Fruit fly (Drosophila melanogaster) whole organism, pupa: ENCODE data around the gene Bro.

Experiments used
- CG10348 ChIP-seq: fragments of 200-800 bp; sonication (Bioruptor generic); IDR thresholded peaks from 2 replicates; pipeline ENCODE4 v1.3.6; 2022; ENCODE audit warnings: missing biosample characterization, missing genetic modification characterization
- CG12605 ChIP-seq: fragments of 200-800 bp; sonication (Bioruptor generic); IDR thresholded peaks from 2 replicates; pipeline ENCODE4 v1.3.6; 2022; ENCODE audit warnings: missing biosample characterization, missing genetic modification characterization
- CG13204 ChIP-seq: fragments of 200-800 bp; sonication (Bioruptor generic); optimal IDR thresholded peaks from 2 replicates; lab custom pipeline; 2018; ENCODE audit warnings: missing biosample characterization, mild to moderate bottlenecking, missing genetic modification characterization, moderate library complexity
- CG14655 ChIP-seq: fragments of 200-800 bp; sonication (Bioruptor generic); optimal IDR thresholded peaks from 3 replicates; lab custom pipeline; 2017; ENCODE audit warnings: mild to moderate bottlenecking, missing biosample characterization, missing genetic modification reagents, missing genetic modification characterization
- CG15710 ChIP-seq: fragments of 200-800 bp; sonication (Bioruptor generic); optimal IDR thresholded peaks from 2 replicates; lab custom pipeline; 2018; ENCODE audit warnings: missing biosample characterization, mild to moderate bottlenecking, missing genetic modification characterization, moderate library complexity
- CG17806 ChIP-seq: fragments of 200-800 bp; sonication (Bioruptor generic); optimal IDR thresholded peaks from 2 replicates; lab custom pipeline; 2018; ENCODE audit warnings: missing biosample characterization, mild to moderate bottlenecking, missing genetic modification characterization, moderate library complexity
- CG32121 ChIP-seq: fragments of 200-800 bp; sonication (Bioruptor generic); IDR thresholded peaks from 2 replicates; pipeline ENCODE4 v1.3.6; 2022; ENCODE audit warnings: missing biosample characterization, missing genetic modification characterization
- CG34367 ChIP-seq: fragments of 200-800 bp; sonication (Bioruptor generic); optimal IDR thresholded peaks from 2 replicates; lab custom pipeline; 2018; ENCODE audit warnings: missing biosample characterization, mild to moderate bottlenecking, missing genetic modification characterization
- CG4496 ChIP-seq: fragments of 200-800 bp; sonication (Bioruptor generic); IDR thresholded peaks from 3 replicates; pipeline ENCODE4 v1.3.6; 2022; ENCODE audit warnings: missing biosample characterization, missing genetic modification characterization
- CG8159 ChIP-seq: fragments of 200-800 bp; sonication (Bioruptor generic); optimal IDR thresholded peaks from 3 replicates; lab custom pipeline; 2018; ENCODE audit warnings: missing biosample characterization, mild to moderate bottlenecking, missing genetic modification characterization, moderate library complexity
- CG8301 ChIP-seq: fragments of 200-800 bp; sonication (Bioruptor generic); optimal IDR thresholded peaks from 2 replicates; lab custom pipeline; 2018; ENCODE audit warnings: missing biosample characterization, mild to moderate bottlenecking, missing genetic modification characterization
- CG9948 ChIP-seq: fragments of 200-800 bp; sonication (Bioruptor generic); optimal IDR thresholded peaks from 2 replicates; lab custom pipeline; 2018; ENCODE audit warnings: missing biosample characterization, mild to moderate bottlenecking, missing genetic modification characterization, moderate library complexity
- D1 ChIP-seq: fragments of 200-800 bp; sonication (Bioruptor generic); optimal IDR thresholded peaks from 2 replicates; lab custom pipeline; 2018; ENCODE audit warnings: missing biosample characterization, mild to moderate bottlenecking, missing genetic modification characterization, moderate library complexity
- EcR ChIP-seq: fragments of 200-800 bp; sonication (Bioruptor generic); optimal IDR thresholded peaks from 3 replicates; lab custom pipeline; 2019; ENCODE audit warnings: missing biosample characterization, missing genetic modification characterization, mild to moderate bottlenecking, moderate library complexity, missing genetic modification reagents
- Ets98B ChIP-seq: fragments of 200-800 bp; sonication (Bioruptor generic); IDR thresholded peaks from 2 replicates; pipeline ENCODE4 v1.3.6; 2022; ENCODE audit warnings: missing biosample characterization, missing genetic modification characterization
- Pif1A ChIP-seq: fragments of 200-800 bp; sonication (Bioruptor generic); optimal IDR thresholded peaks from 3 replicates; lab custom pipeline; 2016; ENCODE audit warnings: missing biosample characterization, missing genetic modification characterization
- Pif1B ChIP-seq: fragments of 200-800 bp; sonication (Bioruptor generic); optimal IDR thresholded peaks from 3 replicates; lab custom pipeline; 2016; ENCODE audit warnings: missing biosample characterization, missing genetic modification characterization
- Snoo ChIP-seq: fragments of 200-800 bp; sonication (Bioruptor generic); optimal IDR thresholded peaks from 3 replicates; lab custom pipeline; 2017; ENCODE audit warnings: missing biosample characterization, mild to moderate bottlenecking, missing genetic modification characterization, inconsistent platforms
- fd96Ca ChIP-seq: fragments of 200-800 bp; sonication (Bioruptor generic); IDR thresholded peaks from 3 replicates; pipeline ENCODE4 v1.3.6; 2022; ENCODE audit warnings: missing biosample characterization, missing genetic modification characterization
- gl ChIP-seq: fragments of 200-800 bp; sonication (Bioruptor generic); optimal IDR thresholded peaks from 2 replicates; lab custom pipeline; 2018; ENCODE audit warnings: missing biosample characterization, mild to moderate bottlenecking, missing genetic modification characterization
- rn ChIP-seq: fragments of 200-800 bp; sonication (Bioruptor generic); IDR thresholded peaks from 2 replicates; pipeline ENCODE4 v1.3.6; 2022; ENCODE audit warnings: missing biosample characterization, missing genetic modification characterization

The Bro gene

dm6 chr3L:1639185-1639812 lies 8.4 kb upstream of the Bro start, which contains the start of the genes Mettl2 and Bgb:
Gene Mettl2 (minus strand): TSS chr3L:1639235.
Gene Bgb (plus strand): TSS chr3L:1639711.
- TF ChIP-seq rn (GFP tag; lab: Robert Waterston, UW) (peak; percentile 57), Ets98B (peak; percentile 57; the same call in 1 of the 2 replicates), CG4496 (GFP tag; lab: Robert Waterston, UW) (peak; percentile 84), CG12605 (0 out of 2 replicates have a peak, but pooled peaks have one; percentile 33), fd96Ca (GFP tag; lab: Robert Waterston, UW) (peak; percentile 50; the same call in 1 of the 3 replicates), CG34367 (tag; lab: Kevin White, UChicago) (peak; percentile 31), Pif1B (GFP tag; lab: Kevin White, UChicago) (no peak), CG32121 (GFP tag; lab: Robert Waterston, UW) (no peak; the same call in 1 of the 2 replicates), CG14655 (GFP tag; lab: Kevin White, UChicago) (no peak), CG10348 (GFP tag; lab: Robert Waterston, UW) (no peak), CG17806 (tag; lab: Kevin White, UChicago) (peak; percentile 66), Snoo (peak; percentile 66), D1 (no peak), CG9948 (tag; lab: Kevin White, UChicago) (peak; percentile 69), CG15710 (tag; lab: Kevin White, UChicago) (peak; percentile 68), gl (tag; lab: Kevin White, UChicago) (no peak), CG8159 (tag; lab: Kevin White, UChicago) (peak; percentile 75), EcR (GFP tag; lab: Kevin White, UChicago) (no peak), CG13204 (no peak), CG8301 (tag; lab: Kevin White, UChicago) (no peak), Pif1A (no peak)
- TF ChIP-seq, all 21 proteins: peak for 11

- peak; percentile 98 for TF ChIP-seq Ets98B
- TF ChIP-seq CG10348 (GFP tag; lab: Robert Waterston, UW): peak; percentile 91
- TF ChIP-seq CG4496 (GFP tag; lab: Robert Waterston, UW): peak; percentile 98
- TF ChIP-seq CG14655 (GFP tag; lab: Kevin White, UChicago): peak; percentile 94
- TF ChIP-seq CG9948 (tag; lab: Kevin White, UChicago): peak; percentile 95
- TF ChIP-seq CG12605: peak; percentile 95
- TF ChIP-seq CG32121 (GFP tag; lab: Robert Waterston, UW): peak; percentile 98
- TF ChIP-seq CG8159 (tag; lab: Kevin White, UChicago): peak; percentile 96
- TF ChIP-seq CG8301 (tag; lab: Kevin White, UChicago): peak; percentile 95
- TF ChIP-seq Pif1B (GFP tag; lab: Kevin White, UChicago): peak; percentile 98
- peak; percentile 98 for TF ChIP-seq CG15710 (tag; lab: Kevin White, UChicago)
- peak; percentile 92 for TF ChIP-seq gl (tag; lab: Kevin White, UChicago)
- TF ChIP-seq Snoo: peak; percentile 98
- peak; percentile 97 for TF ChIP-seq CG34367 (tag; lab: Kevin White, UChicago)
- peak; percentile 95 for TF ChIP-seq CG17806 (tag; lab: Kevin White, UChicago)
- TF ChIP-seq EcR (GFP tag; lab: Kevin White, UChicago): peak; percentile 53
- peak; percentile 95 for TF ChIP-seq fd96Ca (GFP tag; lab: Robert Waterston, UW)
- TF ChIP-seq D1: no peak
- no peak for TF ChIP-seq CG13204
- peak; percentile 96 for TF ChIP-seq rn (GFP tag; lab: Robert Waterston, UW)
- peak; percentile 99 for TF ChIP-seq Pif1A
Observed at dm6 chr3L:1644920-1645567, 2.6 kb upstream of the Bro start, which contains the start of the genes alphaCOP and CG13919. Gene alphaCOP (minus strand): TSS chr3L:1645199. Gene CG13919 (plus strand): TSS chr3L:1645467.

- TF ChIP-seq Pif1B (GFP tag; lab: Kevin White, UChicago) (no peak), EcR (GFP tag; lab: Kevin White, UChicago) (peak; percentile 86)
Observed at dm6 chr3L:1648690-1649355, 1.2 kb downstream of the Bro start, which contains the start of gene CG13920. Gene CG13920 (plus strand): TSS chr3L:1648944.

- no peak for TF ChIP-seq fd96Ca (GFP tag; lab: Robert Waterston, UW)
- TF ChIP-seq CG32121 (GFP tag; lab: Robert Waterston, UW): 0 out of 2 replicates have a peak, but pooled peaks have one; percentile 14
Observed at dm6 chr3L:1649363-1649762, 1.7 kb downstream of the Bro start.

- TF ChIP-seq fd96Ca (GFP tag; lab: Robert Waterston, UW): no peak
- TF ChIP-seq CG13204: no peak
- no peak for TF ChIP-seq EcR (GFP tag; lab: Kevin White, UChicago)
- peak; percentile 77 for TF ChIP-seq Ets98B
- TF ChIP-seq CG15710 (tag; lab: Kevin White, UChicago): peak; percentile 45
- TF ChIP-seq CG4496 (GFP tag; lab: Robert Waterston, UW): peak; percentile 78
- peak; percentile 88 for TF ChIP-seq gl (tag; lab: Kevin White, UChicago)
- no peak for TF ChIP-seq CG10348 (GFP tag; lab: Robert Waterston, UW)
- no peak for TF ChIP-seq Pif1A
- TF ChIP-seq D1: no peak
- TF ChIP-seq CG14655 (GFP tag; lab: Kevin White, UChicago): no peak
- TF ChIP-seq CG9948 (tag; lab: Kevin White, UChicago): no peak
- TF ChIP-seq CG8301 (tag; lab: Kevin White, UChicago): no peak
- TF ChIP-seq CG34367 (tag; lab: Kevin White, UChicago): peak; percentile 36
- TF ChIP-seq Snoo: no peak
- peak; percentile 63; the same call in 1 of the 2 replicates for TF ChIP-seq CG32121 (GFP tag; lab: Robert Waterston, UW)
- no peak for TF ChIP-seq Pif1B (GFP tag; lab: Kevin White, UChicago)
- TF ChIP-seq CG8159 (tag; lab: Kevin White, UChicago): no peak
- TF ChIP-seq rn (GFP tag; lab: Robert Waterston, UW): no peak
- no peak for TF ChIP-seq CG17806 (tag; lab: Kevin White, UChicago)
- TF ChIP-seq CG12605: peak; percentile 88
Observed at dm6 chr3L:1652700-1653200, 5.1 kb downstream of the Bro start, which contains the start of the genes CG7970 and Vta1. Gene CG7970 (plus strand): TSS chr3L:1652750. Gene Vta1 (minus strand): TSS chr3L:1652900.
